Fruit fly (Drosophila melanogaster): ENCODE results near the gene CG1231.

dm6 chr3L:342839-343238 is 13.4 kb upstream of the CG1231 start, which contains the start of gene mthl10:
- TF ChIP-seq Hr78 (GFP tag; optimal IDR thresholded peaks at IDR 0.05): no peak
- no peak for TF ChIP-seq dsf (GFP tag; optimal IDR thresholded peaks at IDR 0.05; ENCODE audit: borderline replicate concordance)
- no peak for TF ChIP-seq Vsx2 (GFP tag; optimal IDR thresholded peaks at IDR 0.05; ENCODE audit: partially characterized antibody)
- TF ChIP-seq psq (GFP tag; optimal IDR thresholded peaks at IDR 0.05): no peak
- TF ChIP-seq GATAd (GFP tag; optimal IDR thresholded peaks at IDR 0.05): no peak
- no peak for TF ChIP-seq sv (GFP tag; optimal IDR thresholded peaks at IDR 0.05)
- TF ChIP-seq Dfd (GFP tag; optimal IDR thresholded peaks at IDR 0.05): no peak
- no peak for TF ChIP-seq pan (optimal IDR thresholded peaks at IDR 0.05)
- TF ChIP-seq Jra (GFP tag; optimal IDR thresholded peaks at IDR 0.05): no peak
- no peak for TF ChIP-seq Abd-B (GFP tag; optimal IDR thresholded peaks at IDR 0.05)
- no peak for TF ChIP-seq h (GFP tag; optimal IDR thresholded peaks at IDR 0.05)
- TF ChIP-seq CrebA (GFP tag; optimal IDR thresholded peaks at IDR 0.05; ENCODE audit: borderline replicate concordance): no peak
- no peak for TF ChIP-seq br (GFP tag; optimal IDR thresholded peaks at IDR 0.05)

All from whole organism, wandering third instar larva.